Worm (Caenorhabditis elegans) whole organism, L4/young adult: ENCODE data around the gene Y116A8C.470.

Source experiments
- W03F9.2 ChIP-seq: fragments of 150-350 bp; optimal IDR thresholded peaks from 2 replicates; lab custom pipeline; 2014; ENCODE audit warnings: missing biosample characterization, missing genetic modification characterization
- dao-5 ChIP-seq: sonication (generic microtip); optimal IDR thresholded peaks from 2 replicates; lab custom pipeline; 2016; ENCODE audit warnings: missing genotype, missing genetic modification characterization, moderate library complexity, missing compliant biosample characterization
- him-1 ChIP-seq: sonication (generic microtip); optimal IDR thresholded peaks from 2 replicates; lab custom pipeline; 2016; ENCODE audit warnings: missing genotype, missing genetic modification reagents, missing genetic modification characterization, missing compliant biosample characterization

ce11 chrIV:16931077-16931476, 12.0 kb upstream of the Y116A8C.470 start, which contains the start of gene Y116A8C.49:
- TF ChIP-seq him-1 (tag; lab: Kevin White, UChicago): no peak
- TF ChIP-seq dao-5 (tag; lab: Kevin White, UChicago): no peak
- TF ChIP-seq W03F9.2 (tag; lab: Kevin White, UChicago): no peak
